Worm (Caenorhabditis elegans): ENCODE results near the gene C14A6.3.

ce11 chrV:18191128-18191527 lies 45.0 kb downstream of the C14A6.3 start, which contains the start of gene clec-42:
- TF ChIP-seq fax-1 (tag; optimal IDR thresholded peaks at IDR 0.05) (no peak), nfya-1 (tag; optimal IDR thresholded peaks at IDR 0.05) (no peak), ceh-31 (tag; optimal IDR thresholded peaks at IDR 0.05) (no peak), ceh-14 (tag; optimal IDR thresholded peaks at IDR 0.05) (no peak), Y22D7AL.16 (tag; optimal IDR thresholded peaks at IDR 0.05) (no peak)

All from whole organism, late embryonic.